Worm (Caenorhabditis elegans): ENCODE data around the gene C10A4.13.

ce11 chrX:7430483-7430882 is 32.6 kb upstream of the C10A4.13 start:
- TF ChIP-seq flt-1 (GFP tag; IDR thresholded peaks at IDR 0.05) (no peak), klf-2 (GFP tag; conservative IDR thresholded peaks at IDR 0.05) (no peak), ztf-29 (GFP tag; IDR thresholded peaks at IDR 0.05) (no peak), ztf-23 (GFP tag; IDR thresholded peaks at IDR 0.05) (no peak), tab-1 (GFP tag; IDR thresholded peaks at IDR 0.05) (no peak)

Data from whole organism, midembryonic.